Worm (Caenorhabditis elegans): ENCODE data around the gene Y47D3A.32.

The Y47D3A.32 gene

ce11 chrIII:11236788-11237187 lies 15.4 kb upstream of the Y47D3A.32 start, which contains the start of the genes Y47D3A.14 and aakb-2:
TSS of gene Y47D3A.14 (minus strand) at chrIII:11236868.
TSS of gene aakb-2 (plus strand) at chrIII:11237143.
- TF ChIP-seq dao-5 (tag; optimal IDR thresholded peaks at IDR 0.05) (no peak), W03F9.2 (tag; optimal IDR thresholded peaks at IDR 0.05) (peak; percentile 41)

ce11 chrIII:11237741-11238140 lies 14.4 kb upstream of the Y47D3A.32 start:
- no peak for TF ChIP-seq W03F9.2 (tag; optimal IDR thresholded peaks at IDR 0.05)
- no peak for TF ChIP-seq dao-5 (tag; optimal IDR thresholded peaks at IDR 0.05)
- no peak for TF ChIP-seq him-1 (tag; optimal IDR thresholded peaks at IDR 0.05)

ce11 chrIII:11238309-11238708 lies 13.9 kb upstream of the Y47D3A.32 start:
- TF ChIP-seq W03F9.2 (tag; optimal IDR thresholded peaks at IDR 0.05) (no peak), him-1 (tag; optimal IDR thresholded peaks at IDR 0.05) (no peak), dao-5 (tag; optimal IDR thresholded peaks at IDR 0.05) (no peak)

ce11 chrIII:11238790-11239189 lies 13.4 kb upstream of the Y47D3A.32 start:
- TF ChIP-seq him-1 (tag; optimal IDR thresholded peaks at IDR 0.05) (no peak), dao-5 (tag; optimal IDR thresholded peaks at IDR 0.05) (no peak), W03F9.2 (tag; optimal IDR thresholded peaks at IDR 0.05) (no peak)

- TF ChIP-seq him-1 (tag; optimal IDR thresholded peaks at IDR 0.05) (no peak), dao-5 (tag; optimal IDR thresholded peaks at IDR 0.05) (no peak), W03F9.2 (tag; optimal IDR thresholded peaks at IDR 0.05) (no peak)
Measured at ce11 chrIII:11240776-11241175, 11.4 kb upstream of the Y47D3A.32 start.

ce11 chrIII:11241583-11242187 lies 10.5 kb upstream of the Y47D3A.32 start:
- no peak for TF ChIP-seq dao-5 (tag; optimal IDR thresholded peaks at IDR 0.05)
- no peak for TF ChIP-seq W03F9.2 (tag; optimal IDR thresholded peaks at IDR 0.05)
- no peak for TF ChIP-seq him-1 (tag; optimal IDR thresholded peaks at IDR 0.05)

- no peak for TF ChIP-seq him-1 (tag; optimal IDR thresholded peaks at IDR 0.05)
- TF ChIP-seq W03F9.2 (tag; optimal IDR thresholded peaks at IDR 0.05): peak; percentile 4
- no peak for TF ChIP-seq dao-5 (tag; optimal IDR thresholded peaks at IDR 0.05)
Measured at ce11 chrIII:11243421-11243820, 8.8 kb upstream of the Y47D3A.32 start.

ce11 chrIII:11244338-11244737 lies 7.9 kb upstream of the Y47D3A.32 start:
- TF ChIP-seq dao-5 (tag; optimal IDR thresholded peaks at IDR 0.05): no peak
- no peak for TF ChIP-seq W03F9.2 (tag; optimal IDR thresholded peaks at IDR 0.05)
- TF ChIP-seq him-1 (tag; optimal IDR thresholded peaks at IDR 0.05): no peak

ce11 chrIII:11244820-11245219 lies 7.4 kb upstream of the Y47D3A.32 start, which contains the start of gene rsks-1:
TSS of gene rsks-1 (plus strand) at chrIII:11245120.
- TF ChIP-seq dao-5 (tag; optimal IDR thresholded peaks at IDR 0.05) (no peak), him-1 (tag; optimal IDR thresholded peaks at IDR 0.05) (no peak), W03F9.2 (tag; optimal IDR thresholded peaks at IDR 0.05) (no peak)

- TF ChIP-seq dao-5 (tag; optimal IDR thresholded peaks at IDR 0.05) (no peak), him-1 (tag; optimal IDR thresholded peaks at IDR 0.05) (no peak), W03F9.2 (tag; optimal IDR thresholded peaks at IDR 0.05) (no peak)
Measured at ce11 chrIII:11246588-11246987, 5.6 kb upstream of the Y47D3A.32 start.

- no peak for TF ChIP-seq dao-5 (tag; optimal IDR thresholded peaks at IDR 0.05)
- TF ChIP-seq W03F9.2 (tag; optimal IDR thresholded peaks at IDR 0.05): no peak
- no peak for TF ChIP-seq him-1 (tag; optimal IDR thresholded peaks at IDR 0.05)
Measured at ce11 chrIII:11248897-11249296, 3.3 kb upstream of the Y47D3A.32 start.

- TF ChIP-seq W03F9.2 (tag; optimal IDR thresholded peaks at IDR 0.05): no peak
- TF ChIP-seq dao-5 (tag; optimal IDR thresholded peaks at IDR 0.05): no peak
- TF ChIP-seq him-1 (tag; optimal IDR thresholded peaks at IDR 0.05): no peak
Measured at ce11 chrIII:11255072-11255471, 2.9 kb downstream of the Y47D3A.32 start.

- TF ChIP-seq W03F9.2 (tag; optimal IDR thresholded peaks at IDR 0.05) (no peak), dao-5 (tag; optimal IDR thresholded peaks at IDR 0.05) (no peak), him-1 (tag; optimal IDR thresholded peaks at IDR 0.05) (no peak)
Measured at ce11 chrIII:11262089-11262488, 9.9 kb downstream of the Y47D3A.32 start.

- TF ChIP-seq dao-5 (tag; optimal IDR thresholded peaks at IDR 0.05) (no peak), W03F9.2 (tag; optimal IDR thresholded peaks at IDR 0.05) (no peak), him-1 (tag; optimal IDR thresholded peaks at IDR 0.05) (no peak)
Measured at ce11 chrIII:11267372-11267771, 15.2 kb downstream of the Y47D3A.32 start.

- TF ChIP-seq W03F9.2 (tag; optimal IDR thresholded peaks at IDR 0.05) (no peak), him-1 (tag; optimal IDR thresholded peaks at IDR 0.05) (no peak), dao-5 (tag; optimal IDR thresholded peaks at IDR 0.05) (no peak)
Measured at ce11 chrIII:11268532-11268931, 16.3 kb downstream of the Y47D3A.32 start.
